Fruit fly (Drosophila melanogaster) S2 (cell line): ENCODE measurements around the gene arm.

Experiments used
- CG8478 ChIP-seq: fragments of >200 bp; optimal IDR thresholded peaks from 2 replicates; lab custom pipeline; 2018
- CTCF ChIP-seq, 2 experiments: fragments of >200 bp; optimal IDR thresholded peaks; 2 replicates each; lab custom pipeline; 2018

DNA sequence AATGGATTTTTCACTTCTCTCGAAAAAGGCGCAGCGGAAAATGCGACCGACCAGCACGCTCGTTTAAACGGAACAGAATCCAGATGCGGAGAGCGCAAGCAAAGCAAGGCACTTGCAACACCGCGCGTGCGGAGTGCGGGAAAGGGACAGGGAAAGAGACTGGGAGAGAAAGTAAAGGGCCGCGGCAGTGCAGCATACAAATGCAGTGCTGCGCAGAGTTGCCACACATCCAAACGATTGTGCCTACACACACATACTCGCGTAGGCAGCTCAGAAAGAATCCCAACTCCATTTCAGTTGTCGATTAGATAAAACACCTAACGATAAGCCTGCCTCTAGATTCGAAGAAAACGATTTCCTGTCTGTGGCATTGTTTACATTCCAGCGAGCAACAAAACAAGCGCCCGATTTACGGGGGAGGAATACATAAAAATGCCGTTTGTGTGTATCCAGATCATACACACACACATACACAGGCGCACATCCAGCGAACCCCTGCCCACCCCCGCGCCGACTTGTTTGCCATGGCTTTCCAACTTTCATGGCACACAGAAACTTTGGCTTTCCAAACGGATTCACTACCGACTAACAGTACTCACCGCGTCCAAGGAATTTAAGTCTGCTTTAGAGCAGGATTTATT lies 881 bp downstream of the arm start:
- TF ChIP-seq CTCF (optimal IDR thresholded peaks at IDR 0.05; lab: Kevin White, UChicago): no peak
- TF ChIP-seq CG8478 (lab: Kevin White, UChicago): no peak
